Worm (Caenorhabditis elegans) whole organism, L3 larva: ENCODE measurements around the gene wrt-8.

Source experiments
- R02D3.7 ChIP-seq: fragments of 150-350 bp; optimal IDR thresholded peaks from 2 replicates; lab custom pipeline; 2014; ENCODE audit warnings: missing biosample characterization, missing genetic modification characterization
- ama-1 ChIP-seq: fragments of 150-350 bp; optimal IDR thresholded peaks from 2 replicates; lab custom pipeline; 2018
- ceh-16 ChIP-seq: sonication (generic microtip); optimal IDR thresholded peaks from 2 replicates; lab custom pipeline; 2017; ENCODE audit warnings: missing biosample characterization, missing genetic modification characterization
- ceh-28 ChIP-seq: fragments of 150-350 bp; optimal IDR thresholded peaks from 2 replicates; lab custom pipeline; 2014; ENCODE audit warnings: missing biosample characterization, missing genetic modification reagents, missing genetic modification characterization
- ceh-82 ChIP-seq: fragments of 150-350 bp; optimal IDR thresholded peaks from 2 replicates; lab custom pipeline; 2014; ENCODE audit warnings: missing biosample characterization, missing genetic modification characterization
- egl-5 ChIP-seq: fragments of 150-350 bp; optimal IDR thresholded peaks from 2 replicates; lab custom pipeline; 2017; ENCODE audit warnings: missing biosample characterization, missing genetic modification reagents, missing genetic modification characterization, inconsistent platforms
- elt-1 ChIP-seq: fragments of 150-350 bp; optimal IDR thresholded peaks from 2 replicates; lab custom pipeline; 2014; ENCODE audit warnings: missing biosample characterization, missing genetic modification characterization
- elt-2 ChIP-seq: sonication (generic microtip); optimal IDR thresholded peaks from 2 replicates; lab custom pipeline; 2016; ENCODE audit warnings: missing genetic modification reagents, mild to moderate bottlenecking, missing genetic modification characterization, missing compliant biosample characterization
- elt-3 ChIP-seq, 3 experiments: fragments of 150-350 bp in 1 of 3; sonication (generic microtip) in 2 of 3; optimal IDR thresholded peaks; 2 replicates in 2 of 3; 4 replicates in 1 of 3; lab custom pipeline; 2014 to 2017; ENCODE audit warnings: missing biosample characterization in 3 of 3, missing genetic modification characterization in 3 of 3
- eor-1 ChIP-seq, 2 experiments: fragments of 150-350 bp; optimal IDR thresholded peaks; 2 replicates each; lab custom pipeline; 2014 to 2018; ENCODE audit warnings: missing biosample characterization in 2 of 2, missing genetic modification characterization in 2 of 2
- fkh-10 ChIP-seq: sonication (generic microtip); optimal IDR thresholded peaks from 2 replicates; lab custom pipeline; 2017; ENCODE audit warnings: missing biosample characterization, missing genetic modification reagents, missing genetic modification characterization
- fkh-2 ChIP-seq: fragments of 150-350 bp; optimal IDR thresholded peaks from 2 replicates; lab custom pipeline; 2014; ENCODE audit warnings: missing biosample characterization, missing genetic modification reagents, missing genetic modification characterization
- fos-1 ChIP-seq: fragments of 150-350 bp; optimal IDR thresholded peaks from 2 replicates; lab custom pipeline; 2014; ENCODE audit warnings: missing biosample characterization, missing genetic modification characterization
- hmg-11 ChIP-seq: sonication (generic microtip); optimal IDR thresholded peaks from 2 replicates; lab custom pipeline; 2016; ENCODE audit warnings: missing genetic modification characterization, missing compliant biosample characterization
- jun-1 ChIP-seq: fragments of 150-350 bp; optimal IDR thresholded peaks from 2 replicates; lab custom pipeline; 2014; ENCODE audit warnings: missing biosample characterization, missing genetic modification reagents, missing genetic modification characterization
- lin-39 ChIP-seq: fragments of 150-350 bp; optimal IDR thresholded peaks from 2 replicates; lab custom pipeline; 2018; ENCODE audit warnings: missing biosample characterization, missing genetic modification reagents, missing genetic modification characterization
- lsy-12 ChIP-seq: sonication (generic microtip); optimal IDR thresholded peaks from 2 replicates; lab custom pipeline; 2016; ENCODE audit warnings: mild to moderate bottlenecking, missing genetic modification characterization, missing compliant biosample characterization
- mdl-1 ChIP-seq: fragments of 150-350 bp; optimal IDR thresholded peaks from 2 replicates; lab custom pipeline; 2014; ENCODE audit warnings: missing biosample characterization, missing genetic modification characterization
- mml-1 ChIP-seq: fragments of 150-350 bp; sonication (generic microtip); optimal IDR thresholded peaks from 3 replicates; lab custom pipeline; 2014; ENCODE audit warnings: missing biosample characterization, missing genetic modification characterization
- nfya-1 ChIP-seq: sonication (generic microtip); optimal IDR thresholded peaks from 2 replicates; lab custom pipeline; 2017; ENCODE audit warnings: missing genetic modification characterization, mild to moderate bottlenecking, missing compliant biosample characterization, antibody characterized with exemption, moderate library complexity; ENCODE audit not compliant: insufficient read depth
- nhr-12 ChIP-seq: fragments of 150-350 bp; optimal IDR thresholded peaks from 2 replicates; lab custom pipeline; 2014; ENCODE audit warnings: missing biosample characterization, missing genetic modification characterization
- nhr-23 ChIP-seq: fragments of 150-350 bp; optimal IDR thresholded peaks from 2 replicates; lab custom pipeline; 2014; ENCODE audit warnings: missing biosample characterization, missing genetic modification reagents, missing genetic modification characterization
- nhr-237 ChIP-seq: fragments of 150-350 bp; optimal IDR thresholded peaks from 2 replicates; lab custom pipeline; 2014; ENCODE audit warnings: missing biosample characterization, missing genetic modification characterization
- nhr-25 ChIP-seq: sonication (generic microtip); optimal IDR thresholded peaks from 2 replicates; lab custom pipeline; 2017; ENCODE audit warnings: missing biosample characterization, missing genetic modification characterization
- nhr-28 ChIP-seq: fragments of 150-350 bp; optimal IDR thresholded peaks from 2 replicates; lab custom pipeline; 2014; ENCODE audit warnings: missing biosample characterization, missing genetic modification characterization
- nhr-43 ChIP-seq: sonication (generic microtip); optimal IDR thresholded peaks from 2 replicates; lab custom pipeline; 2016; ENCODE audit warnings: mild to moderate bottlenecking, missing genetic modification characterization, missing compliant biosample characterization; ENCODE audit not compliant: poor library complexity, severe bottlenecking
- nhr-67 ChIP-seq: fragments of 150-350 bp; optimal IDR thresholded peaks from 2 replicates; lab custom pipeline; 2014; ENCODE audit warnings: missing biosample characterization, missing genetic modification characterization
- nhr-76 ChIP-seq: fragments of 150-350 bp; sonication (generic microtip); optimal IDR thresholded peaks from 5 replicates; lab custom pipeline; 2014; ENCODE audit warnings: missing biosample characterization, missing genetic modification characterization
- nhr-77 ChIP-seq: fragments of 150-350 bp; optimal IDR thresholded peaks from 2 replicates; lab custom pipeline; 2014; ENCODE audit warnings: missing biosample characterization, missing genetic modification characterization
- pqm-1 ChIP-seq: fragments of 150-350 bp; optimal IDR thresholded peaks from 2 replicates; lab custom pipeline; 2017; ENCODE audit warnings: missing biosample characterization, missing genetic modification characterization, inconsistent platforms
- skn-1 ChIP-seq: fragments of 150-350 bp; optimal IDR thresholded peaks from 2 replicates; lab custom pipeline; 2014; ENCODE audit warnings: missing biosample characterization, missing genetic modification characterization
- snpc-4 ChIP-seq: fragments of 150-350 bp; optimal IDR thresholded peaks from 2 replicates; lab custom pipeline; 2014; ENCODE audit warnings: missing biosample characterization, missing genetic modification characterization
- tbx-2 ChIP-seq: sonication (generic microtip); optimal IDR thresholded peaks from 2 replicates; lab custom pipeline; 2016; ENCODE audit warnings: mild to moderate bottlenecking, missing genetic modification characterization, missing compliant biosample characterization
- unc-39 ChIP-seq: sonication (generic microtip); optimal IDR thresholded peaks from 4 replicates; lab custom pipeline; 2017; ENCODE audit warnings: missing biosample characterization, missing genetic modification characterization
- zag-1 ChIP-seq: fragments of 150-350 bp; optimal IDR thresholded peaks from 2 replicates; lab custom pipeline; 2014; ENCODE audit warnings: missing biosample characterization, missing genetic modification characterization
- ztf-11 ChIP-seq: fragments of 150-350 bp; optimal IDR thresholded peaks from 2 replicates; lab custom pipeline; 2014; ENCODE audit warnings: missing biosample characterization, missing genetic modification characterization
- ztf-4 ChIP-seq: fragments of 150-350 bp; optimal IDR thresholded peaks from 2 replicates; lab custom pipeline; 2014; ENCODE audit warnings: missing biosample characterization, missing genetic modification characterization

wrt-8 gene

ce11 chrV:15313529-15313928 is 30.9 kb downstream of the wrt-8 start:
- TF ChIP-seq nhr-43 (tag; lab: Kevin White, UChicago) (no peak), mml-1 (tag; lab: Kevin White, UChicago) (no peak), fos-1 (tag; lab: Kevin White, UChicago) (no peak), nhr-23 (no peak), nhr-237 (tag; lab: Kevin White, UChicago) (no peak), pqm-1 (tag; lab: Kevin White, UChicago) (no peak), ama-1 (no peak), mdl-1 (tag; lab: Kevin White, UChicago) (no peak), snpc-4 (tag; lab: Kevin White, UChicago) (no peak), ztf-11 (no peak), unc-39 (no peak)
- TF ChIP-seq, all 47 proteins: peak for 0

- TF ChIP-seq nfya-1 (tag; lab: Kevin White, UChicago): no peak
- TF ChIP-seq ceh-28: no peak
- TF ChIP-seq ztf-4 (tag; lab: Kevin White, UChicago): no peak
- no peak for TF ChIP-seq mdl-1 (tag; lab: Kevin White, UChicago)
- TF ChIP-seq nhr-25 (tag; lab: Kevin White, UChicago): no peak
- no peak for TF ChIP-seq ceh-16
- TF ChIP-seq nhr-67 (tag; lab: Kevin White, UChicago): no peak
- no peak for TF ChIP-seq elt-1 (tag; lab: Kevin White, UChicago)
- TF ChIP-seq eor-1 (tag; optimal IDR thresholded peaks at IDR 0.05; lab: Kevin White, UChicago): no peak
- TF ChIP-seq nhr-237 (tag; lab: Kevin White, UChicago): no peak
- no peak for TF ChIP-seq nhr-77 (tag; lab: Kevin White, UChicago)
- TF ChIP-seq ztf-11: no peak
- no peak for TF ChIP-seq elt-2 (tag; lab: Kevin White, UChicago)
- TF ChIP-seq nhr-23: no peak
- no peak for TF ChIP-seq nhr-43 (tag; lab: Kevin White, UChicago)
- no peak for TF ChIP-seq R02D3.7 (tag; lab: Kevin White, UChicago)
- no peak for TF ChIP-seq lsy-12 (tag; lab: Kevin White, UChicago)
- TF ChIP-seq fkh-10: no peak
- no peak for TF ChIP-seq hmg-11 (tag; lab: Kevin White, UChicago)
- no peak for TF ChIP-seq fkh-2
These were observed 33.6 kb downstream of the wrt-8 start, which contains the start of gene irld-62 for ce11 chrV:15310780-15311179. Gene irld-62 (plus strand): TSS chrV:15311080.

- TF ChIP-seq R02D3.7 (tag; lab: Kevin White, UChicago) (no peak), jun-1 (no peak), lin-39 (no peak), hmg-11 (tag; lab: Kevin White, UChicago) (no peak), ama-1 (no peak), fkh-2 (no peak), nhr-43 (tag; lab: Kevin White, UChicago) (no peak), zag-1 (no peak), nhr-237 (tag; lab: Kevin White, UChicago) (no peak), elt-3 (tag; optimal IDR thresholded peaks at IDR 0.05; lab: Kevin White, UChicago) (no peak), nhr-12 (tag; lab: Kevin White, UChicago) (no peak), ztf-11 (no peak), tbx-2 (tag; lab: Kevin White, UChicago) (no peak), egl-5 (tag; lab: Kevin White, UChicago) (no peak), ztf-4 (tag; lab: Kevin White, UChicago) (no peak), nhr-77 (tag; lab: Kevin White, UChicago) (no peak), elt-2 (tag; lab: Kevin White, UChicago) (no peak), mdl-1 (tag; lab: Kevin White, UChicago) (no peak), ceh-16 (no peak), nhr-25 (tag; lab: Kevin White, UChicago) (no peak)
- TF ChIP-seq, all 47 proteins: peak for 0
These were observed 35.4 kb downstream of the wrt-8 start, which contains the start of gene srz-10 for ce11 chrV:15309011-15309410. Gene srz-10 (minus strand): TSS chrV:15309098.

- TF ChIP-seq ama-1 (no peak), jun-1 (no peak), nhr-67 (tag; lab: Kevin White, UChicago) (no peak), skn-1 (no peak), nhr-76 (tag; lab: Kevin White, UChicago) (no peak), nhr-25 (tag; lab: Kevin White, UChicago) (no peak), nhr-43 (tag; lab: Kevin White, UChicago) (no peak), nhr-28 (tag; lab: Kevin White, UChicago) (no peak), nhr-77 (tag; lab: Kevin White, UChicago) (no peak), ceh-82 (tag; lab: Kevin White, UChicago) (no peak), nhr-237 (tag; lab: Kevin White, UChicago) (no peak), lsy-12 (tag; lab: Kevin White, UChicago) (no peak), fkh-10 (no peak), elt-3 (tag; optimal IDR thresholded peaks at IDR 0.05; lab: Kevin White, UChicago) (no peak), ceh-28 (no peak), snpc-4 (tag; lab: Kevin White, UChicago) (no peak), zag-1 (no peak), mdl-1 (tag; lab: Kevin White, UChicago) (no peak)
These were observed 37.6 kb downstream of the wrt-8 start, which contains the start of gene T26H8.4 for ce11 chrV:15306745-15307144. Gene T26H8.4 (minus strand): TSS chrV:15306845.
